Worm (Caenorhabditis elegans) whole organism, L2 larva: ENCODE results near the gene clec-41.

Source experiments
- F13H6.1 ChIP-seq: sonication (generic microtip); optimal IDR thresholded peaks from 2 replicates; lab custom pipeline; 2016; ENCODE audit warnings: missing genetic modification characterization, missing compliant biosample characterization
- R02D3.7 ChIP-seq: fragments of 150-350 bp; optimal IDR thresholded peaks from 2 replicates; lab custom pipeline; 2014; ENCODE audit warnings: missing biosample characterization, missing genetic modification characterization
- Y55F3AM.14 ChIP-seq: fragments of 200-800 bp; sonication (Bioruptor generic); optimal IDR thresholded peaks from 2 replicates; lab custom pipeline; 2018; ENCODE audit warnings: mild to moderate bottlenecking, missing genetic modification characterization, missing compliant biosample characterization
- ZK546.5 ChIP-seq: sonication (generic microtip); optimal IDR thresholded peaks from 2 replicates; lab custom pipeline; 2017; ENCODE audit warnings: missing biosample characterization, missing genetic modification characterization
- alr-1 ChIP-seq: fragments of 150-350 bp; optimal IDR thresholded peaks from 2 replicates; lab custom pipeline; 2014; ENCODE audit warnings: missing biosample characterization, missing genetic modification characterization
- aly-2 ChIP-seq: fragments of 150-350 bp; optimal IDR thresholded peaks from 2 replicates; lab custom pipeline; 2014; ENCODE audit warnings: missing biosample characterization, missing genetic modification characterization
- ama-1 ChIP-seq: fragments of 150-350 bp; optimal IDR thresholded peaks from 2 replicates; lab custom pipeline; 2018; ENCODE audit warnings: inconsistent platforms
- blmp-1 ChIP-seq: sonication (generic microtip); optimal IDR thresholded peaks from 2 replicates; lab custom pipeline; 2017; ENCODE audit warnings: missing genetic modification characterization, mild to moderate bottlenecking, missing compliant biosample characterization, antibody characterized with exemption, moderate library complexity; ENCODE audit not compliant: insufficient read depth
- ceh-16 ChIP-seq: fragments of 150-350 bp; optimal IDR thresholded peaks from 2 replicates; lab custom pipeline; 2014; ENCODE audit warnings: missing biosample characterization, missing genetic modification characterization
- ceh-82 ChIP-seq: fragments of 150-350 bp; optimal IDR thresholded peaks from 2 replicates; lab custom pipeline; 2014; ENCODE audit warnings: missing biosample characterization, missing genetic modification characterization
- crh-2 ChIP-seq: sonication (generic microtip); optimal IDR thresholded peaks from 2 replicates; lab custom pipeline; 2017; ENCODE audit warnings: missing biosample characterization, missing genetic modification characterization
- dmd-4 ChIP-seq: sonication (generic microtip); optimal IDR thresholded peaks from 2 replicates; lab custom pipeline; 2017; ENCODE audit warnings: missing biosample characterization, missing genetic modification characterization
- fos-1 ChIP-seq: fragments of 150-350 bp; optimal IDR thresholded peaks from 2 replicates; lab custom pipeline; 2014; ENCODE audit warnings: missing biosample characterization, missing genetic modification characterization
- gmeb-1 ChIP-seq: fragments of 150-350 bp; optimal IDR thresholded peaks from 2 replicates; lab custom pipeline; 2014; ENCODE audit warnings: missing biosample characterization, missing genetic modification characterization
- lin-13 ChIP-seq: fragments of 150-350 bp; optimal IDR thresholded peaks from 2 replicates; lab custom pipeline; 2014; ENCODE audit warnings: missing biosample characterization, missing genetic modification reagents, missing genetic modification characterization
- lin-39 ChIP-seq: fragments of 150-350 bp; optimal IDR thresholded peaks from 2 replicates; lab custom pipeline; 2014; ENCODE audit warnings: missing biosample characterization, missing genetic modification reagents, missing genetic modification characterization
- lsy-2 ChIP-seq, 2 experiments: fragments of 150-350 bp in 1 of 2; sonication (generic microtip) in 1 of 2; optimal IDR thresholded peaks; 2 replicates each; lab custom pipeline; 2014 to 2017; ENCODE audit warnings: missing biosample characterization in 2 of 2, missing genetic modification characterization in 2 of 2
- mab-5 ChIP-seq: fragments of 150-350 bp; optimal IDR thresholded peaks from 2 replicates; lab custom pipeline; 2014; ENCODE audit warnings: missing biosample characterization, missing genetic modification characterization
- mbf-1 ChIP-seq: sonication (generic microtip); optimal IDR thresholded peaks from 2 replicates; lab custom pipeline; 2017; ENCODE audit warnings: missing biosample characterization, missing genetic modification characterization
- mdl-1 ChIP-seq, 2 experiments: fragments of 150-350 bp in 1 of 2; sonication (generic microtip) in 1 of 2; optimal IDR thresholded peaks; 2 replicates each; lab custom pipeline; 2017; ENCODE audit warnings: missing biosample characterization in 2 of 2, missing genetic modification characterization in 2 of 2
- nhr-10 ChIP-seq: sonication (generic microtip); optimal IDR thresholded peaks from 2 replicates; lab custom pipeline; 2017; ENCODE audit warnings: missing biosample characterization, missing genetic modification characterization
- nhr-11 ChIP-seq: fragments of 150-350 bp; optimal IDR thresholded peaks from 2 replicates; lab custom pipeline; 2014; ENCODE audit warnings: missing biosample characterization, missing genetic modification characterization
- nhr-129 ChIP-seq: fragments of 150-350 bp; optimal IDR thresholded peaks from 2 replicates; lab custom pipeline; 2014; ENCODE audit warnings: missing biosample characterization, missing genetic modification characterization
- nhr-21 ChIP-seq: fragments of 150-350 bp; optimal IDR thresholded peaks from 2 replicates; lab custom pipeline; 2014; ENCODE audit warnings: missing biosample characterization, missing genetic modification characterization
- nhr-23 ChIP-seq: fragments of 150-350 bp; optimal IDR thresholded peaks from 2 replicates; lab custom pipeline; 2014; ENCODE audit warnings: missing biosample characterization, missing genetic modification reagents, missing genetic modification characterization
- nhr-237 ChIP-seq: fragments of 150-350 bp; optimal IDR thresholded peaks from 2 replicates; lab custom pipeline; 2014; ENCODE audit warnings: missing biosample characterization, missing genetic modification characterization
- nhr-25 ChIP-seq: fragments of 150-350 bp; sonication (generic microtip); optimal IDR thresholded peaks from 3 replicates; lab custom pipeline; 2014; ENCODE audit warnings: missing biosample characterization, missing genetic modification characterization
- nhr-6 ChIP-seq: fragments of 150-350 bp; optimal IDR thresholded peaks from 2 replicates; lab custom pipeline; 2014; ENCODE audit warnings: missing biosample characterization, missing genetic modification characterization
- peb-1 ChIP-seq: fragments of 150-350 bp; optimal IDR thresholded peaks from 2 replicates; lab custom pipeline; 2014; ENCODE audit warnings: missing biosample characterization, missing genetic modification characterization
- skn-1 ChIP-seq: sonication (generic microtip); optimal IDR thresholded peaks from 2 replicates; lab custom pipeline; 2017; ENCODE audit warnings: missing biosample characterization, missing genetic modification characterization
- sma-3 ChIP-seq: sonication (generic microtip); optimal IDR thresholded peaks from 2 replicates; lab custom pipeline; 2016; ENCODE audit warnings: missing genetic modification reagents, missing genetic modification characterization, missing compliant biosample characterization
- sma-9 ChIP-seq, 2 experiments: fragments of 150-350 bp in 1 of 2; sonication (generic microtip) in 1 of 2; optimal IDR thresholded peaks; 2 replicates each; lab custom pipeline; 2014 to 2016; ENCODE audit warnings: missing genetic modification characterization in 2 of 2, mild to moderate bottlenecking in 1 of 2, missing biosample characterization in 1 of 2, missing compliant biosample characterization in 1 of 2, missing genetic modification reagents in 1 of 2, moderate library complexity in 1 of 2
- unc-39 ChIP-seq: fragments of 150-350 bp; optimal IDR thresholded peaks from 2 replicates; lab custom pipeline; 2014; ENCODE audit warnings: missing biosample characterization, missing genetic modification characterization
- unc-55 ChIP-seq: fragments of 150-350 bp; sonication (generic microtip); optimal IDR thresholded peaks from 3 replicates; lab custom pipeline; 2014; ENCODE audit warnings: missing biosample characterization, missing genetic modification reagents, missing genetic modification characterization
- unc-62 ChIP-seq: fragments of 150-350 bp; optimal IDR thresholded peaks from 2 replicates; lab custom pipeline; 2014; ENCODE audit warnings: missing biosample characterization, missing genetic modification reagents, missing genetic modification characterization
- ztf-11 ChIP-seq: sonication (generic microtip); optimal IDR thresholded peaks from 2 replicates; lab custom pipeline; 2017; ENCODE audit warnings: missing biosample characterization, missing genetic modification characterization
- ztf-4 ChIP-seq: fragments of 150-350 bp; optimal IDR thresholded peaks from 2 replicates; lab custom pipeline; 2014; ENCODE audit warnings: missing biosample characterization, missing genetic modification characterization

The clec-41 gene

DNA sequence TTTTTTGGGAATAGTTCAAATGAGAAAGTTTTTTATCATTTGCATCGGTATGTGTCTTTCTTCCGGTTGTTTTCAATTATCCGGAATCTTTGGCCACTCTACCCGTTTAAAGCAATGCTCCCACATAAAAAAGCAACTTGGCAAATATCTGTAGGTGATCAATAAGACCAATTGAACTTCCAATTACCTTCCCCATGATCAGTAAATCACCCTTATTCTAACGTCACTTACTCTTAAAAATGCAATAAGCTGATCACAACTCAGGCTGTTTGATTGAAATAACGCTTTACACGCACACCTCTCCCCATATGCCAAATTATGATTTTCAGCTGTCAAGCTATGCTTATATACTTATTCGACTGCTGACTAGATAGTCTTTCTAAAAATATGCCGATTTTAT lies 42.2 kb downstream of the clec-41 start, which contains the start of gene C34B4.5:
TSS of gene C34B4.5 (plus strand) at position 301 of the 400 bp plus-strand sequence.
- TF ChIP-seq ztf-4: no peak
- TF ChIP-seq fos-1 (tag; lab: Kevin White, UChicago): no peak
- no peak for TF ChIP-seq ama-1 (lab: Kevin White, UChicago)
- no peak for TF ChIP-seq mab-5
- no peak for TF ChIP-seq mbf-1 (tag; lab: Kevin White, UChicago)
- TF ChIP-seq gmeb-1 (tag; lab: Kevin White, UChicago): no peak
- no peak for TF ChIP-seq mdl-1 (tag; optimal IDR thresholded peaks at IDR 0.05; lab: Kevin White, UChicago)
- TF ChIP-seq ceh-82 (tag; lab: Kevin White, UChicago): no peak
- no peak for TF ChIP-seq aly-2 (tag; lab: Kevin White, UChicago)
- TF ChIP-seq nhr-11 (tag; lab: Kevin White, UChicago): no peak
- TF ChIP-seq unc-55: no peak
- no peak for TF ChIP-seq lin-39 (tag; lab: Kevin White, UChicago)
- TF ChIP-seq unc-39 (tag; lab: Kevin White, UChicago): no peak
- TF ChIP-seq ztf-11 (tag; lab: Kevin White, UChicago): no peak
- TF ChIP-seq Y55F3AM.14: no peak
- TF ChIP-seq sma-9 (GFP tag; optimal IDR thresholded peaks at IDR 0.05; lab: Kevin White, UChicago): no peak
- no peak for TF ChIP-seq sma-9 (tag; optimal IDR thresholded peaks at IDR 0.05; lab: Kevin White, UChicago)
- TF ChIP-seq skn-1 (tag; lab: Kevin White, UChicago): no peak
- TF ChIP-seq alr-1 (tag; lab: Kevin White, UChicago): no peak

DNA sequence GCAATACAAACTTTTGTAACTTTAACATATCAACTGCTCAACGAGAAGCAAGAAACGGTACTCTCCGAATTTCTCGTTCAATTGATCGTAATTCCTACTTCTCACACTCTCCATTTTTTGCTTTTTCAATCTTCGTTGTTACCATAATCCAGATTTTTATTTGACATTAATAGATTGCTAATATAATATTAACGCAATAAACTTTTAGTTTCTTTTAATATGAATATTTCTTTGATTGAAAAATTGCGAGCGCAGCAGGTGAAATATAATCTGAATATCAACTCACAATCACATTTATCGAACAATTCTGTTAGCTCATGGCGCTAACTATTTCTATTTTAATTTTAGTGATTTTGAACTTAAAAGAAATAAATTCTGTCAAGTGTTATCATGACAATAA lies 45.6 kb downstream of the clec-41 start, which contains the start of gene lurp-4:
TSS of gene lurp-4 (plus strand) at position 301 of the 400 bp plus-strand sequence.
- TF ChIP-seq nhr-21: no peak
- no peak for TF ChIP-seq ztf-4
- no peak for TF ChIP-seq nhr-237
- no peak for TF ChIP-seq nhr-10 (tag; lab: Kevin White, UChicago)
- TF ChIP-seq lin-13 (GFP tag; lab: Kevin White, UChicago): no peak
- TF ChIP-seq fos-1 (tag; lab: Kevin White, UChicago): no peak
- TF ChIP-seq mab-5: no peak
- TF ChIP-seq lin-39 (tag; lab: Kevin White, UChicago): no peak
- no peak for TF ChIP-seq crh-2 (tag; lab: Kevin White, UChicago)
- no peak for TF ChIP-seq F13H6.1
- TF ChIP-seq R02D3.7: no peak
- no peak for TF ChIP-seq nhr-129 (tag; lab: Kevin White, UChicago)
- TF ChIP-seq nhr-6 (tag; lab: Kevin White, UChicago): no peak
- TF ChIP-seq Y55F3AM.14: no peak

DNA sequence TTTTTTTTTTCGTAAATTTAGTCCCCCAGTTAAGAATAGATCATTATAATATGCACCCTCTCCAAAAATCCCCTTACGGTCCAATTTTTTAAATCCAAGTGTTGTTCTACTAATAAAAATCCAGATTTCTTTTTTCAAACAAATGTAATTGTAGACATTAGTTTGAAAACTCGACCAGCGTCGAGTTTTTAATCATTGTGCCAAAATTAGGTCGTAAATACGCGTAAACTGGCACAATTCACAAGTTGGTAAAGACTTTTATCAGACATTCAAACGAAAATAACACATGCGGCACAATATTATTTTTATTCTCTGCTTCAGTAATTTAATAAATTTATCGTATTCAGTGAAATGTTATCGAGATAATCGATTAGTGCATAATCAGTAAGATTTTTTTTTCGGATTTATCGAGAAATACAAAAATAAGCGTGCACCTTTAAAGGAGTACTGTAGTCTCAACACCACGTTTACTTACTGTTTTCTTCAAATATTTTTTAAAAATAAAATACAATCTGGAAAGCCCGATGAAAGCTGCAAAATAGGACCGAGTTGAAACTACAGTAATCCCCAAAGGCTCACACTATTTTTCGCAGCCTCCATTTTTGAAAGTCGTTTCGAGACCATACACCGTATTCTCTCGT lies 47.7 kb downstream of the clec-41 start, which contains the start of gene C34B4.4:
TSS of gene C34B4.4 (plus strand) at position 276 of the 641 bp plus-strand sequence.
- TF ChIP-seq Y55F3AM.14: peak; percentile 31
- no peak for TF ChIP-seq peb-1
- TF ChIP-seq ztf-4: no peak
- TF ChIP-seq fos-1 (tag; lab: Kevin White, UChicago): no peak
- no peak for TF ChIP-seq nhr-23 (tag; lab: Kevin White, UChicago)
- peak; percentile 29 for TF ChIP-seq sma-9 (GFP tag; optimal IDR thresholded peaks at IDR 0.05; lab: Kevin White, UChicago)
- no peak for TF ChIP-seq sma-9 (tag; optimal IDR thresholded peaks at IDR 0.05; lab: Kevin White, UChicago)
- TF ChIP-seq unc-62 (GFP tag; lab: Kevin White, UChicago): no peak
- no peak for TF ChIP-seq ZK546.5 (tag; lab: Kevin White, UChicago)
- peak; percentile 23 for TF ChIP-seq nhr-25
- peak; percentile 9 for TF ChIP-seq lin-13 (GFP tag; lab: Kevin White, UChicago)
- no peak for TF ChIP-seq ceh-82 (tag; lab: Kevin White, UChicago)
- TF ChIP-seq nhr-21: no peak
- TF ChIP-seq dmd-4: no peak
- peak in 1 of 2 experiments; percentile 6 for TF ChIP-seq lsy-2 (tag; optimal IDR thresholded peaks at IDR 0.05; lab: Kevin White, UChicago)
- TF ChIP-seq, all 48 proteins: peak for 5

DNA sequence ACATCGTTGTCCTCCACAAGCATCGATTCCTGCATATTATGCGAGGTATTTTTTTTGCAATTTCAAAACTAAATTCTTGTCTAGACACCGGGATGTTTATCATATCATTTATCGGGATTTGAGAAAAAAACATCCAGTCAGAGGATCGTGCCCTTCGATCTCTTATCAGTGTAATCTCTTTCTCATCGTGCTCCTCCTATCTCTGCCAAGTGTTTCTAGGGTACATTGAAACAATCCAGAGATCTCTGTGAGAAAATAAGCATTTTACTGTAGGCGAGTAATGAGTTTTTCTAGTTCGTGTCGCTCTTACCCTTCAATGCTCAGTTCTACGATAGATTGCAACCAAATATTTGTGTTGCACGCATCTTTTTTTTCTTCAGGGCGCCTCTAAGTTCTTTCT lies 49.4 kb downstream of the clec-41 start:
- TF ChIP-seq nhr-129 (tag; lab: Kevin White, UChicago) (no peak), ceh-16 (no peak), ztf-11 (tag; lab: Kevin White, UChicago) (no peak), blmp-1 (no peak), ceh-82 (tag; lab: Kevin White, UChicago) (no peak), dmd-4 (no peak), sma-3 (GFP tag; lab: Kevin White, UChicago) (no peak), mdl-1 (tag; optimal IDR thresholded peaks at IDR 0.05; lab: Kevin White, UChicago) (no peak), ztf-4 (no peak), Y55F3AM.14 (no peak), nhr-21 (no peak)
